Fruit fly (Drosophila melanogaster) whole organism, adult: ENCODE measurements around the gene bmm.

Experiments used
- CG11617 ChIP-seq: fragments of 200-800 bp; sonication (Bioruptor generic); optimal IDR thresholded peaks from 2 replicates; lab custom pipeline; 2017; ENCODE audit warnings: mild to moderate bottlenecking, missing biosample characterization, missing genetic modification reagents, missing genetic modification characterization
- CG12768 ChIP-seq: fragments of 200-800 bp; sonication (Bioruptor generic); optimal IDR thresholded peaks from 2 replicates; lab custom pipeline; 2017; ENCODE audit warnings: missing biosample characterization, missing genetic modification characterization, mild to moderate bottlenecking, moderate library complexity, missing genetic modification reagents
- CG14711 ChIP-seq: fragments of 200-800 bp; sonication (Bioruptor generic); optimal IDR thresholded peaks from 2 replicates; lab custom pipeline; 2018; ENCODE audit warnings: missing biosample characterization, mild to moderate bottlenecking, missing genetic modification characterization, moderate library complexity
- CG1620 ChIP-seq: fragments of 200-800 bp; sonication (Bioruptor generic); optimal IDR thresholded peaks from 2 replicates; lab custom pipeline; 2016; ENCODE audit warnings: missing biosample characterization, missing genetic modification characterization
- CG33017 ChIP-seq: fragments of 200-800 bp; sonication (Bioruptor generic); optimal IDR thresholded peaks from 2 replicates; lab custom pipeline; 2018; ENCODE audit warnings: missing biosample characterization, mild to moderate bottlenecking, missing genetic modification characterization, moderate library complexity
- CG5204 ChIP-seq: fragments of 200-800 bp; sonication (Bioruptor generic); optimal IDR thresholded peaks from 2 replicates; lab custom pipeline; 2016; ENCODE audit warnings: missing biosample characterization, missing genetic modification characterization
- CG7045 ChIP-seq: fragments of 200-800 bp; sonication (Bioruptor generic); optimal IDR thresholded peaks from 2 replicates; lab custom pipeline; 2017; ENCODE audit warnings: missing biosample characterization, mild to moderate bottlenecking, missing genetic modification characterization
- CG7101 ChIP-seq: fragments of 200-800 bp; sonication (Bioruptor generic); optimal IDR thresholded peaks from 2 replicates; lab custom pipeline; 2018; ENCODE audit warnings: missing biosample characterization, mild to moderate bottlenecking, missing genetic modification characterization, moderate library complexity
- Clk ChIP-seq: fragments of 200-800 bp; sonication (Bioruptor generic); optimal IDR thresholded peaks from 2 replicates; lab custom pipeline; 2017; ENCODE audit warnings: missing biosample characterization, missing genetic modification characterization
- Hr96 ChIP-seq: fragments of 200-800 bp; sonication (Bioruptor generic); optimal IDR thresholded peaks from 2 replicates; lab custom pipeline; 2016; ENCODE audit warnings: missing biosample characterization, missing genetic modification characterization
- kay ChIP-seq: fragments of 200-800 bp; sonication (Bioruptor generic); peaks from one replicate; lab custom pipeline; 2016; ENCODE audit warnings: missing biosample characterization, missing genetic modification characterization, borderline replicate concordance
- pad ChIP-seq: fragments of 200-800 bp; sonication (Bioruptor generic); optimal IDR thresholded peaks from 3 replicates; lab custom pipeline; 2017; ENCODE audit warnings: missing biosample characterization, missing genetic modification characterization, mild to moderate bottlenecking, moderate library complexity, missing genetic modification reagents
- tj ChIP-seq: fragments of 200-800 bp; sonication (Bioruptor generic); optimal IDR thresholded peaks from 3 replicates; lab custom pipeline; 2017; ENCODE audit warnings: missing biosample characterization, mild to moderate bottlenecking, missing genetic modification characterization, moderate library complexity

DNA sequence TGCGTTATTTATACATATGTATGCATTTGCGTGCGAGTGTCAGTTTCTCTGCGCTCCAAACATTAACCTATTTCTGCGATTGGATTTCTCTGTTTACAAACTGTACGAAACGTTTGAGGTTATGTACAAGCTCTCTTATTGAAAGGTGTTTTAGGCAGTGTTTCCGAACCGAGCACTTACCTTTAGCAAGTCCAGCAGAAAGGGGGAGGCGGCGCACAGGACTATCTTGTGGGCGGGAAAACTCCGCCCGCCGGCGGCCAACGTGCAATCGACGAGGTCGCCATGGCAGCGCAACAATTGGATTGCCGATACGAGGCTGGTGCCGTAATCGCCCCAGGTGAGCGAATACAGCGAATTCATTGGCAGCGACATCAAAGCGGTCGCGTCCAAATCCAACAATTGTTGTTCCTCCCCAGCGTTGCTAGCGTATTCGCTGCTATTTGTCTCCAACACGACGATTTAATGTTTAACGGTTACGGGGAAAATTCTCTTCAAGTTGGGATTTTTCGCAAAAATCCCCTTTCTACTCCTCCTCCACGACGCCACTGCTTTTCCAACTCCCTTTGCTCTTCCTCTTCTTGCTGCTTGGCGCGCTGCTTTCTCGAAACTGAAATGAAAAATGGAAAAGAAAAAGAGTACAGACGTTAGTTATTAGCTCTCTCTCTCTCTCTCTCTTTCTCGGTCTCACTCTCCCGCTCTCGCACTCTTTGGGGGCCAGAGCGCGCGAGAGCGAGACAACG lies 29.3 kb downstream of the bmm start:
- TF ChIP-seq Hr96 (GFP tag; lab: Kevin White, UChicago) (peak; percentile 88), pad (GFP tag; lab: Kevin White, UChicago) (peak; percentile 78), CG14711 (tag; lab: Kevin White, UChicago) (peak; percentile 74), CG11617 (GFP tag; lab: Kevin White, UChicago) (peak; percentile 87), CG12768 (GFP tag; lab: Kevin White, UChicago) (peak; percentile 88), Clk (GFP tag; lab: Kevin White, UChicago) (peak; percentile 86), CG33017 (tag; lab: Kevin White, UChicago) (peak; percentile 67), kay (peak; percentile 92), CG1620 (GFP tag; lab: Kevin White, UChicago) (peak; percentile 65), CG7101 (tag; lab: Kevin White, UChicago) (peak; percentile 88), CG7045 (GFP tag; lab: Kevin White, UChicago) (peak; percentile 94), CG5204 (GFP tag; lab: Kevin White, UChicago) (peak; percentile 90), tj (peak; percentile 63)
